Fruit fly (Drosophila melanogaster): Measurements from ENCODE around the gene CG10761.

DNA sequence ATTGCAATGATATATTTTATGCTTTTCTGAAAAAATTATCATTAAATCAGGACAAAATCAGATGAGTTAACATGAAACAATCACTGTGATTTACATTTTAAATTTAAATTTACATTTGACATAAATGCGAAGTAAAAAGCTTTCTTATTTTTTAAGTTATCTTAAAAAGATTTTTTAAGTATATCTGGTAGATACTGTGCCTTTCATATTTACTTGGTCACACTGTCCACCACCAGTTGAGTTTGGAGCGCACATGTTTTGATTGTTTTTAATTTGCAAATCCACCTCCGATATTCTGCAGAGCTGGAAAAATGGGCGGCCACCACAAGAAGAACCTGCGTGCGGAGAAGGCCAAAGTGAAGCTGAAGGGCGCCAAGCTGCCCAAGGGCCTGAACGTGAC is 45.8 kb downstream of the CG10761 start, which contains the start of gene CG1575:
- TF ChIP-seq CG8159 (tag; optimal IDR thresholded peaks at IDR 0.05) (no peak), rn (GFP tag; IDR thresholded peaks at IDR 0.05) (no peak), CG32121 (GFP tag; IDR thresholded peaks at IDR 0.05) (no peak)
